Worm (Caenorhabditis elegans) whole organism, late embryonic: ENCODE measurements around the gene ver-3.

ENCODE experiments used
- K02D7.2 ChIP-seq: sonication (generic microtip); optimal IDR thresholded peaks from 2 replicates; lab custom pipeline; 2017; ENCODE audit warnings: mild to moderate bottlenecking, missing genetic modification characterization, missing compliant biosample characterization
- ama-1 ChIP-seq: fragments of 150-350 bp; optimal IDR thresholded peaks from 2 replicates; lab custom pipeline; 2014
- ceh-30 ChIP-seq: fragments of 150-350 bp; optimal IDR thresholded peaks from 2 replicates; lab custom pipeline; 2014; ENCODE audit warnings: missing biosample characterization, missing genetic modification characterization
- fkh-6 ChIP-seq: sonication (generic microtip); optimal IDR thresholded peaks from 2 replicates; lab custom pipeline; 2016; ENCODE audit warnings: missing genetic modification characterization, missing compliant biosample characterization
- hlh-13 ChIP-seq: fragments of 200-800 bp; sonication (Bioruptor generic); optimal IDR thresholded peaks from 2 replicates; lab custom pipeline; 2018; ENCODE audit warnings: mild to moderate bottlenecking, missing genetic modification characterization, missing compliant biosample characterization
- lin-11 ChIP-seq: fragments of 200-800 bp; sonication (Bioruptor generic); optimal IDR thresholded peaks from 2 replicates; lab custom pipeline; 2018; ENCODE audit warnings: mild to moderate bottlenecking, missing genetic modification characterization, missing compliant biosample characterization
- nhr-11 ChIP-seq: fragments of 150-350 bp; optimal IDR thresholded peaks from 2 replicates; lab custom pipeline; 2014; ENCODE audit warnings: missing biosample characterization, missing genetic modification characterization
- pha-4 ChIP-seq: fragments of 150-350 bp; optimal IDR thresholded peaks from 2 replicates; lab custom pipeline; 2018; ENCODE audit warnings: missing biosample characterization, missing genetic modification reagents, missing genetic modification characterization
- pqm-1 ChIP-seq: sonication (generic microtip); optimal IDR thresholded peaks from 2 replicates; lab custom pipeline; 2016; ENCODE audit warnings: missing genetic modification characterization, missing compliant biosample characterization
- syd-9 ChIP-seq: sonication (generic microtip); optimal IDR thresholded peaks from 2 replicates; lab custom pipeline; 2016; ENCODE audit warnings: mild to moderate bottlenecking, missing genetic modification characterization, moderate library complexity, missing compliant biosample characterization

- TF ChIP-seq pha-4 (no peak), fkh-6 (tag; lab: Kevin White, UChicago) (no peak), syd-9 (tag; lab: Kevin White, UChicago) (no peak), ceh-30 (tag; lab: Kevin White, UChicago) (no peak), ama-1 (lab: Kevin White, UChicago) (no peak), K02D7.2 (tag; lab: Kevin White, UChicago) (no peak), nhr-11 (tag; lab: Kevin White, UChicago) (no peak), lin-11 (tag; lab: Kevin White, UChicago) (no peak), pqm-1 (tag; lab: Kevin White, UChicago) (no peak), hlh-13 (GFP tag; lab: Kevin White, UChicago) (no peak)
These were observed 18.3 kb downstream of the ver-3 start, which contains the start of gene F58A3.4 for ce11 chrX:11010565-11010964.
